Fruit fly (Drosophila melanogaster): ENCODE measurements around the gene CG14011.
A peak's percentile ranks its signal among the peaks of the same experiment; 100 is the strongest.

Gene CG14011

DNA sequence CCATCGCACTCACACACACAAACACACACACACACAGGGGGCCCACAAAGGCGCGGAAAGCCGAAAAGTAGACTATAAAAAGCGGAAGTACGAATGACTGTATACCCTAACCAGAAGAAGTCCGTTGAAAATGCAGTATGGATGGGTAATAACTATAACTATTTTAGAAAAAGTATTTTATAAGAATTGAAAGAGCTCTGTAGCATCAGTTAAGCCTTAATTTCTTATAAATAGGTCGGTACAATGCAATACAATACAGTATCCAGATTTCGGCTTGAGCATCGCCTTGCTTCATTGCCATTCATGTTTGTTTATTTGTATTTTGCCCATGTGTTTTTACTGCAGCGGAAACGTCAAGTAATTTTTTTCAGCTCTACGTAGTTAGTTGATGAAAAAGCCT lies 11.4 kb downstream of the CG14011 start (continued):
- TF ChIP-seq CG6765 (GFP tag; optimal IDR thresholded peaks at IDR 0.05) (no peak), C15 (GFP tag; IDR thresholded peaks at IDR 0.05) (no peak), ATbp (GFP tag; optimal IDR thresholded peaks at IDR 0.05) (no peak), tgo (GFP tag; IDR thresholded peaks at IDR 0.05) (no peak; the same call in 2 of the 3 replicates), NK7.1 (GFP tag; optimal IDR thresholded peaks at IDR 0.05) (no peak), CG33557 (GFP tag; optimal IDR thresholded peaks at IDR 0.05) (no peak), CG15011 (GFP tag; optimal IDR thresholded peaks at IDR 0.05) (no peak), br (optimal IDR thresholded peaks at IDR 0.05) (no peak), GATAe (GFP tag; conservative IDR thresholded peaks at IDR 0.05) (no peak), amos (GFP tag; IDR thresholded peaks at IDR 0.05; ENCODE audit: partially characterized antibody) (no peak), CG12299 (tag; optimal IDR thresholded peaks at IDR 0.05) (no peak), Bteb2 (GFP tag; optimal IDR thresholded peaks at IDR 0.05) (no peak), gsb-n (tag; optimal IDR thresholded peaks at IDR 0.05) (no peak), CrebB (tag; optimal IDR thresholded peaks at IDR 0.05) (no peak), CG11085 (GFP tag; IDR thresholded peaks at IDR 0.05) (no peak), CG13424 (tag; optimal IDR thresholded peaks at IDR 0.05) (peak; percentile 42), slbo (GFP tag; IDR thresholded peaks at IDR 0.05) (peak; percentile 71), CG17612 (GFP tag; IDR thresholded peaks at IDR 0.05) (0 out of 2 replicates have a peak, but pooled peaks have one; percentile 28), eyg (GFP tag; optimal IDR thresholded peaks at IDR 0.05) (no peak), YL-1 (GFP tag; optimal IDR thresholded peaks at IDR 0.05) (no peak), wor (GFP tag; IDR thresholded peaks at IDR 0.05) (no peak), Abd-B (GFP tag; optimal IDR thresholded peaks at IDR 0.05) (peak; percentile 22), CG14667 (GFP tag; IDR thresholded peaks at IDR 0.05) (no peak), mam (GFP tag; optimal IDR thresholded peaks at IDR 0.05) (peak; percentile 14), bab2 (GFP tag; optimal IDR thresholded peaks at IDR 0.05) (no peak), phol (tag; optimal IDR thresholded peaks at IDR 0.05) (no peak), Rx (GFP tag; IDR thresholded peaks at IDR 0.05) (no peak), E2f1 (GFP tag; IDR thresholded peaks at IDR 0.05) (no peak), crp (GFP tag; optimal IDR thresholded peaks at IDR 0.05) (no peak), unpg (GFP tag; optimal IDR thresholded peaks at IDR 0.05) (no peak), Doc3 (GFP tag; IDR thresholded peaks at IDR 0.05; ENCODE audit: partially characterized antibody) (no peak), sob (GFP tag; IDR thresholded peaks at IDR 0.05) (no peak; the same call in 1 of the 2 replicates), CG10431 (GFP tag; optimal IDR thresholded peaks at IDR 0.05) (no peak), sqz (GFP tag; optimal IDR thresholded peaks at IDR 0.05) (no peak), CG13296 (GFP tag; optimal IDR thresholded peaks at IDR 0.05) (peak; percentile 22), eve (GFP tag; optimal IDR thresholded peaks at IDR 0.05) (no peak), CG18619 (GFP tag; optimal IDR thresholded peaks at IDR 0.05) (no peak), CG9817 (tag; optimal IDR thresholded peaks at IDR 0.05) (peak; percentile 26), zfh1 (GFP tag; IDR thresholded peaks at IDR 0.05) (0 out of 3 replicates have a peak, but pooled peaks have one; percentile 46), Taf1 (GFP tag; IDR thresholded peaks at IDR 0.05) (0 out of 2 replicates have a peak, but pooled peaks have one; percentile 12), fd64A (GFP tag; optimal IDR thresholded peaks at IDR 0.05) (no peak), BtbVII (GFP tag; optimal IDR thresholded peaks at IDR 0.05) (peak; percentile 17), Atf-2 (GFP tag; optimal IDR thresholded peaks at IDR 0.05) (no peak), H15 (GFP tag; IDR thresholded peaks at IDR 0.05) (no peak), fd102C (GFP tag; optimal IDR thresholded peaks at IDR 0.05) (no peak), cato (GFP tag; optimal IDR thresholded peaks at IDR 0.05; ENCODE audit: borderline replicate concordance) (no peak), CG10366 (GFP tag; IDR thresholded peaks at IDR 0.05) (peak; percentile 36; the same call in 1 of the 2 replicates), CG12104 (GFP tag; optimal IDR thresholded peaks at IDR 0.05) (no peak), grau (tag; optimal IDR thresholded peaks at IDR 0.05) (no peak), otp (GFP tag; IDR thresholded peaks at IDR 0.05) (no peak), hkb (optimal IDR thresholded peaks at IDR 0.05) (no peak), hkb (GFP tag; IDR thresholded peaks at IDR 0.05) (peak; percentile 47; the same call in 1 of the 2 replicates)
